Worm (Caenorhabditis elegans) whole organism, L3 larva: ENCODE results near the gene srr-1.

ENCODE experiments used
- R02D3.7 ChIP-seq: fragments of 150-350 bp; optimal IDR thresholded peaks from 2 replicates; lab custom pipeline; 2014; ENCODE audit warnings: missing biosample characterization, missing genetic modification characterization
- ZK546.5 ChIP-seq: sonication (generic microtip); optimal IDR thresholded peaks from 2 replicates; lab custom pipeline; 2017; ENCODE audit warnings: missing biosample characterization, missing genetic modification characterization
- aly-2 ChIP-seq: fragments of 150-350 bp; optimal IDR thresholded peaks from 2 replicates; lab custom pipeline; 2014; ENCODE audit warnings: missing biosample characterization, missing genetic modification characterization
- ama-1 ChIP-seq: fragments of 150-350 bp; optimal IDR thresholded peaks from 2 replicates; lab custom pipeline; 2018
- ceh-16 ChIP-seq: sonication (generic microtip); optimal IDR thresholded peaks from 2 replicates; lab custom pipeline; 2017; ENCODE audit warnings: missing biosample characterization, missing genetic modification characterization
- ceh-28 ChIP-seq: fragments of 150-350 bp; optimal IDR thresholded peaks from 2 replicates; lab custom pipeline; 2014; ENCODE audit warnings: missing biosample characterization, missing genetic modification reagents, missing genetic modification characterization
- ceh-9 ChIP-seq: sonication (generic microtip); optimal IDR thresholded peaks from 2 replicates; lab custom pipeline; 2018; ENCODE audit warnings: missing biosample characterization, missing genetic modification characterization
- egl-27 ChIP-seq: sonication (generic microtip); optimal IDR thresholded peaks from 4 replicates; lab custom pipeline; 2017; ENCODE audit warnings: missing biosample characterization, missing genetic modification reagents, missing genetic modification characterization
- egl-5 ChIP-seq: fragments of 150-350 bp; optimal IDR thresholded peaks from 2 replicates; lab custom pipeline; 2017; ENCODE audit warnings: missing biosample characterization, missing genetic modification reagents, missing genetic modification characterization, inconsistent platforms
- elt-1 ChIP-seq: fragments of 150-350 bp; optimal IDR thresholded peaks from 2 replicates; lab custom pipeline; 2014; ENCODE audit warnings: missing biosample characterization, missing genetic modification characterization
- elt-2 ChIP-seq: sonication (generic microtip); optimal IDR thresholded peaks from 2 replicates; lab custom pipeline; 2016; ENCODE audit warnings: missing genetic modification reagents, mild to moderate bottlenecking, missing genetic modification characterization, missing compliant biosample characterization
- elt-3 ChIP-seq, 3 experiments: fragments of 150-350 bp in 1 of 3; sonication (generic microtip) in 2 of 3; optimal IDR thresholded peaks; 2 replicates in 2 of 3; 4 replicates in 1 of 3; lab custom pipeline; 2014 to 2017; ENCODE audit warnings: missing biosample characterization in 3 of 3, missing genetic modification characterization in 3 of 3
- fkh-10 ChIP-seq: sonication (generic microtip); optimal IDR thresholded peaks from 2 replicates; lab custom pipeline; 2017; ENCODE audit warnings: missing biosample characterization, missing genetic modification reagents, missing genetic modification characterization
- fkh-2 ChIP-seq: fragments of 150-350 bp; optimal IDR thresholded peaks from 2 replicates; lab custom pipeline; 2014; ENCODE audit warnings: missing biosample characterization, missing genetic modification reagents, missing genetic modification characterization
- fos-1 ChIP-seq: fragments of 150-350 bp; optimal IDR thresholded peaks from 2 replicates; lab custom pipeline; 2014; ENCODE audit warnings: missing biosample characterization, missing genetic modification characterization
- hmg-11 ChIP-seq: sonication (generic microtip); optimal IDR thresholded peaks from 2 replicates; lab custom pipeline; 2016; ENCODE audit warnings: missing genetic modification characterization, missing compliant biosample characterization
- jun-1 ChIP-seq: fragments of 150-350 bp; optimal IDR thresholded peaks from 2 replicates; lab custom pipeline; 2014; ENCODE audit warnings: missing biosample characterization, missing genetic modification reagents, missing genetic modification characterization
- lin-15B ChIP-seq: fragments of 150-350 bp; optimal IDR thresholded peaks from 2 replicates; lab custom pipeline; 2014; ENCODE audit warnings: missing biosample characterization, missing genetic modification characterization
- lin-39 ChIP-seq: fragments of 150-350 bp; optimal IDR thresholded peaks from 2 replicates; lab custom pipeline; 2018; ENCODE audit warnings: missing biosample characterization, missing genetic modification reagents, missing genetic modification characterization
- lsy-12 ChIP-seq: sonication (generic microtip); optimal IDR thresholded peaks from 2 replicates; lab custom pipeline; 2016; ENCODE audit warnings: mild to moderate bottlenecking, missing genetic modification characterization, missing compliant biosample characterization
- mdl-1 ChIP-seq: fragments of 150-350 bp; optimal IDR thresholded peaks from 2 replicates; lab custom pipeline; 2014; ENCODE audit warnings: missing biosample characterization, missing genetic modification characterization
- mml-1 ChIP-seq: fragments of 150-350 bp; sonication (generic microtip); optimal IDR thresholded peaks from 3 replicates; lab custom pipeline; 2014; ENCODE audit warnings: missing biosample characterization, missing genetic modification characterization
- nhr-12 ChIP-seq: fragments of 150-350 bp; optimal IDR thresholded peaks from 2 replicates; lab custom pipeline; 2014; ENCODE audit warnings: missing biosample characterization, missing genetic modification characterization
- nhr-23 ChIP-seq: fragments of 150-350 bp; optimal IDR thresholded peaks from 2 replicates; lab custom pipeline; 2014; ENCODE audit warnings: missing biosample characterization, missing genetic modification reagents, missing genetic modification characterization
- nhr-237 ChIP-seq: fragments of 150-350 bp; optimal IDR thresholded peaks from 2 replicates; lab custom pipeline; 2014; ENCODE audit warnings: missing biosample characterization, missing genetic modification characterization
- nhr-28 ChIP-seq: fragments of 150-350 bp; optimal IDR thresholded peaks from 2 replicates; lab custom pipeline; 2014; ENCODE audit warnings: missing biosample characterization, missing genetic modification characterization
- nhr-43 ChIP-seq: sonication (generic microtip); optimal IDR thresholded peaks from 2 replicates; lab custom pipeline; 2016; ENCODE audit warnings: mild to moderate bottlenecking, missing genetic modification characterization, missing compliant biosample characterization; ENCODE audit not compliant: poor library complexity, severe bottlenecking
- nhr-76 ChIP-seq: fragments of 150-350 bp; sonication (generic microtip); optimal IDR thresholded peaks from 5 replicates; lab custom pipeline; 2014; ENCODE audit warnings: missing biosample characterization, missing genetic modification characterization
- pha-4 ChIP-seq: fragments of 150-350 bp; optimal IDR thresholded peaks from 2 replicates; lab custom pipeline; 2014; ENCODE audit warnings: missing biosample characterization, missing genetic modification reagents, missing genetic modification characterization
- skn-1 ChIP-seq: fragments of 150-350 bp; optimal IDR thresholded peaks from 2 replicates; lab custom pipeline; 2014; ENCODE audit warnings: missing biosample characterization, missing genetic modification characterization
- tbx-2 ChIP-seq: sonication (generic microtip); optimal IDR thresholded peaks from 2 replicates; lab custom pipeline; 2016; ENCODE audit warnings: mild to moderate bottlenecking, missing genetic modification characterization, missing compliant biosample characterization
- unc-39 ChIP-seq: sonication (generic microtip); optimal IDR thresholded peaks from 4 replicates; lab custom pipeline; 2017; ENCODE audit warnings: missing biosample characterization, missing genetic modification characterization
- unc-62 ChIP-seq: fragments of 150-350 bp; sonication (generic microtip); optimal IDR thresholded peaks from 4 replicates; lab custom pipeline; 2014; ENCODE audit warnings: missing biosample characterization, missing genetic modification reagents, missing genetic modification characterization
- zag-1 ChIP-seq: fragments of 150-350 bp; optimal IDR thresholded peaks from 2 replicates; lab custom pipeline; 2014; ENCODE audit warnings: missing biosample characterization, missing genetic modification characterization
- ztf-11 ChIP-seq: fragments of 150-350 bp; optimal IDR thresholded peaks from 2 replicates; lab custom pipeline; 2014; ENCODE audit warnings: missing biosample characterization, missing genetic modification characterization
- ztf-4 ChIP-seq: fragments of 150-350 bp; optimal IDR thresholded peaks from 2 replicates; lab custom pipeline; 2014; ENCODE audit warnings: missing biosample characterization, missing genetic modification characterization

srr-1 gene

DNA sequence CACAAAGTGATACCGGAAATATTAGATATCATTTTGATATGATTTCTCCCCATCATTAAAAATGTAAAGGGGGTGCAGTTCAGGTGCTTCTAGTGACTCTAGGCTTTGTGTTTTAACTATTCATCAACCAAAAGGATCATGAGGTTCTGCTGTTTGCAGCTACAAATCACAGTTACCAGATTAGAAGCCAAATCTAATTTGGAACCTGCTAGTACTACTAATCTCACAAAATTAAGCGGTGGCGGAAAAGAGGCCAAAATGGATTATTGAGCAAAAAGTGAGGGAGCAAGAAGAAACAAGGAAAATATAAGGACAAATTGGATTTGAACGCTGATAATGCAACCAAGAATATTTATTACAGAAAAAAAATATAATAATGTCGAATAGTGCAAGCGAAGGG is 20.6 kb upstream of the srr-1 start:
- no peak for TF ChIP-seq mdl-1 (tag; lab: Kevin White, UChicago)

DNA sequence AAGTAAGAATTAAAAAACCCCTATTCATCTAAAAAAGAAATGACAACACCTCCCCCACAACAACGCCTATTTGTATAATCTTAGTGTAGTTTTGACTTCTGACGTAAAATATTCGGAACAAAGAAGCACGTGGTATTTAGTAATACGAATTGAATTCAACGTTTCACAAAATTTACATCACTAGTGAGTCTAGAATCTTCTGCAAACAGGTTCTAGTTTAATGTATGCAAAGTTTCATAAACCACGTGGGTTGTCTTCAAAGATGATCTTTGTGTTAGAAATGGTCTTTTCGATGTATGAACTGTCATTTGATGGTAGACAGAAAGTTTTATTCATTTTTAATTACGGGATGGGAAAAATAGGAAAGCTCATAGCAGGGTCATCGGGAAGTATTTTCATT is 19.6 kb upstream of the srr-1 start:
- TF ChIP-seq mml-1 (tag; lab: Kevin White, UChicago), result no peak
- TF ChIP-seq lsy-12 (tag; lab: Kevin White, UChicago), result no peak
- no peak for TF ChIP-seq R02D3.7 (tag; lab: Kevin White, UChicago)
- no peak for TF ChIP-seq hmg-11 (tag; lab: Kevin White, UChicago)
- TF ChIP-seq nhr-12, result no peak
- TF ChIP-seq nhr-23 (tag; lab: Kevin White, UChicago), result no peak
- no peak for TF ChIP-seq ztf-11 (tag; lab: Kevin White, UChicago)
- no peak for TF ChIP-seq nhr-237 (tag; lab: Kevin White, UChicago)

DNA sequence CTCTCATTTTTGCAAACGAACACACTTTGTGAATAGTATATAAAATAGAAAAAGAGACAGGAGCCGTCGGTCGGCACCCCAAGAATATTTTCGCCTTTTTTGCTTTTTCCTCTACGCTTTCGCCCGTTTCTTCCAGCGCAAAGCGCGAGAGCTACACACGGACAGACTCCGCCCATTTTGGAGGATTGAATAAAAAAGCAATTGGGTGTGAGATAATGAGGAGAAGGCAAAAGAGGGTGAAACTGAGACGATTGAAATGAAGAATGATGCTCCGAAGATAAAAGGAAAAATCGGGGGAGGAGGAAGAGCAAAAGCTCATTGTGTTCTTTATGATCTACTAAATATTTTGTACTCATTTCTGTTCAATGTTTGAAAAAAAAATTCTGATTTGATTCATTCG is 17.5 kb upstream of the srr-1 start, which contains the start of gene C34B4.3:
Gene C34B4.3 (minus strand): TSS at position 101 of the 400 bp plus-strand sequence.
- TF ChIP-seq unc-62 (GFP tag; lab: Kevin White, UChicago), result no peak
- no peak for TF ChIP-seq nhr-76
- TF ChIP-seq ceh-28, result no peak

DNA sequence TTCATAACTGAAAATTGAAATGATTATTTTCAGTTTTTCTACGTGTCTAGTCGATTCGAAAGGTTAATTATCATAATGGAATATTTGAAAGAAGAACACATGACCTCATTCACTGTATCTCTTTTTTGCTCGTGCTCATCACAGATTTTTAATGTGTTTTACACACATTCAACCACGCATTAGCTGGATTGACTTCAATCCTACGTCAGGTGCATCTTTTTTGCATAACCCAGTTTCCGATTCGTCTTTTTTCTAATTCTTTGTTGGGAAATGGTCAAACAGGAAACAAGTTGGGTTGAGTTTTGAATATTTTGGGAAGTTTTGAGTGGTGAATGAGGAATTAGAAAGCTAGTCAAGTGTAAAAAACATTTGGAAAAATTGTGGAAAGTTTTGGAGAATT is 16.7 kb upstream of the srr-1 start:
- TF ChIP-seq lin-39 (tag; lab: Kevin White, UChicago), result no peak
- no peak for TF ChIP-seq aly-2 (tag; lab: Kevin White, UChicago)
- no peak for TF ChIP-seq egl-5 (tag; lab: Kevin White, UChicago)
- TF ChIP-seq unc-39 (tag; lab: Kevin White, UChicago), result no peak
- TF ChIP-seq ceh-9 (tag; lab: Kevin White, UChicago), result no peak
- no peak for TF ChIP-seq ceh-16
- no peak for TF ChIP-seq tbx-2 (tag; lab: Kevin White, UChicago)
- TF ChIP-seq ama-1 (lab: Kevin White, UChicago), result no peak
- no peak for TF ChIP-seq mdl-1 (tag; lab: Kevin White, UChicago)
- TF ChIP-seq pha-4, result no peak
- TF ChIP-seq ztf-11 (tag; lab: Kevin White, UChicago), result no peak
- TF ChIP-seq ZK546.5, result no peak
- no peak for TF ChIP-seq nhr-76
- no peak for TF ChIP-seq fos-1 (tag; lab: Kevin White, UChicago)
- TF ChIP-seq elt-3 (tag; optimal IDR thresholded peaks at IDR 0.05; lab: Kevin White, UChicago), result no peak
- TF ChIP-seq nhr-237 (tag; lab: Kevin White, UChicago), result no peak

DNA sequence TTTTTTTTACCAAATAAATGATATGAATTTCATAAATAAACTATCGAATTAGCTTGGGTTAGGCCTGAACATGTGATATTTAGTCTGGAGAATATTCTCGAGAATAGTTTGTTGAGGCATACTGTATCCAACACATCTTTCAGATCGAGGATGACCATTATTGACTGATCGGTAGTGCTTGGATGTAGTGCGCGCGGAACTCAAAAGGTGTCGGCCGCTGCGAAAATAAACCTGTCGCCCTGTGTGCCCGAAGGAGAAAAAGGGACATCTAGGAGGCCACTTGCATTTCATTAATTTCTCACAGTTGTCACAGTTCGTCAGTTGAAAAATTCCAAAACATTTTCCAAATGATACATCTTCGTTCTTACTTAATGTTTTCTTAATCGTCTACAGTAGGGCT is 10.6 kb upstream of the srr-1 start:
- no peak for TF ChIP-seq elt-1 (tag; lab: Kevin White, UChicago)
- TF ChIP-seq unc-39 (tag; lab: Kevin White, UChicago), result no peak

DNA sequence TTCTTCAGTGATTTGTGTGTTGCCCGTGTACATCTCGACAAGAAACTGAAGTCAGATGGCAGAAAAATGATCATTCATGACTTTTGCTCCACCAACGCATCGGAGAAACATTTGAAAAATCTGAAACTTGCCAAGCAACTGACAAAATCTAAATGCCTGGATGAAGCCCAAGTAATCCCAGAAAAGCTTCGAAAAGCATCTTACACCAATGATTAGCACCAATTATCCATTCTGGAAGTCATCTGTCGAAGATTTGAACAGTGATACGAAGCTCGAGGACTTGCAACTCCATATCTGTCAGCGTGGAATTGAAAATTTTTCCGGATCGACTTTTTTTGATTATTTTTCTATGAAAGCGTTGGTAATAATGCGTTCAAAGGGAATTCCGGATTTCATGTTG is 9.9 kb upstream of the srr-1 start:
- TF ChIP-seq zag-1 (no peak), fkh-10 (no peak), lin-15B (tag; lab: Kevin White, UChicago) (no peak), ztf-4 (no peak), elt-1 (tag; lab: Kevin White, UChicago) (no peak), ama-1 (lab: Kevin White, UChicago) (no peak), fkh-2 (no peak)

DNA sequence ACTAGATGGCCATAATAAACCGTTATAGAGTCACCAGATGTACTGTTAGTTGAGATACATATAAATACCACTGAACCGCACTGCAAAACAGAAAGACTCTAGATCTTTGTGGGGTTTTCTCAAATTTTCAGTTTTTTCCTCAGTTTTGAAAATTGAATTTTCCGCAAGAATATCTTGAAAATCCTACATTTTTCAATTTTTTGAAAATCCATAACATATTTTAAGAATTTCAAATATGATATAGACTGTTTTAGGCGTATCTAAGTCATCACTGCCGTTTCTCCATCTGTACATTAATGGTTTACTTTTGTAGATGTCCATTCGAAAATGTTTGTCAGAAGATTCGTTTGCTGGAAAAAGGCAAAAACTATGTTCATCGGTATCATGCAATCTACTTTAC is 8.3 kb upstream of the srr-1 start, which contains the start of gene F42E8.1:
Gene F42E8.1 (plus strand): TSS at position 301 of the 400 bp plus-strand sequence.
- TF ChIP-seq lsy-12 (tag; lab: Kevin White, UChicago) (no peak), skn-1 (tag; lab: Kevin White, UChicago) (no peak), fkh-10 (no peak), ceh-9 (tag; lab: Kevin White, UChicago) (no peak), tbx-2 (tag; lab: Kevin White, UChicago) (no peak), nhr-12 (no peak), nhr-28 (no peak), nhr-43 (tag; lab: Kevin White, UChicago) (no peak), lin-39 (tag; lab: Kevin White, UChicago) (no peak), elt-2 (tag; lab: Kevin White, UChicago) (no peak), egl-27 (tag; lab: Kevin White, UChicago) (no peak), unc-39 (tag; lab: Kevin White, UChicago) (no peak), ceh-16 (no peak), ceh-28 (no peak), nhr-23 (tag; lab: Kevin White, UChicago) (no peak), jun-1 (tag; lab: Kevin White, UChicago) (no peak)
